Worm (Caenorhabditis elegans): ENCODE results near the gene srj-27.

srj-27 gene

DNA sequence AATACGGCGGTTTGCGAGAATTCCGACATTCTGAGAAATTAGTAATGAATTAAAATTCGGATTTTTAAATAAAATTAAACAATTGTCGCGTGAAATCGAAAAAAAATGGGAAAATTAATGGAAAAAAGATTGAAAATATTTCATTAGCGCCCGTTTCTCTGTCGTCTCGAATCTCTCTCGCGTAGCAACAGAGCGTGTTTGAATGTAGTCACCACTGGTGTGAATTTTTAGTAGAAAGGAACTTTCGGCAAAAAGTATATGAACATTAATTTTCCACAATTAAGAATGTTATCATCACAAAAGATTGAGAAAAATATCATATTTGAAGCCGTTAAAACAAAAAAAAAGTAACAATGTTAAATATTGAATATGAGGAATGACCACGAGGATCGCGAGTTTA lies 9.5 kb upstream of the srj-27 start, which contains the start of gene aipl-1 (continued):
- TF ChIP-seq lin-38 (GFP tag; IDR thresholded peaks at IDR 0.05) (peak; percentile 95), ZK337.2 (GFP tag; IDR thresholded peaks at IDR 0.05) (peak; percentile 47; the same call in 1 of the 2 replicates), mes-2 (tag; optimal IDR thresholded peaks at IDR 0.05; ENCODE audit: poor library complexity, severe bottlenecking) (peak; percentile 94), nhr-102 (tag; optimal IDR thresholded peaks at IDR 0.05) (no peak), saeg-2 (GFP tag; IDR thresholded peaks at IDR 0.05) (no peak), daf-16 (GFP tag; optimal IDR thresholded peaks at IDR 0.05) (no peak), daf-16 (tag; optimal IDR thresholded peaks at IDR 0.05) (peak; percentile 10), arid-1 (GFP tag; conservative IDR thresholded peaks at IDR 0.05) (no peak), ceh-44 (GFP tag; IDR thresholded peaks at IDR 0.05) (no peak), ces-1 (GFP tag; optimal IDR thresholded peaks at IDR 0.05) (no peak), fkh-10 (GFP tag; optimal IDR thresholded peaks at IDR 0.05) (peak; percentile 60), nhr-76 (tag; optimal IDR thresholded peaks at IDR 0.05) (no peak), php-3 (GFP tag; IDR thresholded peaks at IDR 0.05) (no peak), snpc-4 (tag; optimal IDR thresholded peaks at IDR 0.05) (no peak), F26F4.8 (GFP tag; conservative IDR thresholded peaks at IDR 0.05) (no peak), hmg-1.1 (GFP tag; IDR thresholded peaks at IDR 0.05) (peak; percentile 43; the same call in 1 of the 2 replicates), mxl-3 (GFP tag; optimal IDR thresholded peaks at IDR 0.05) (no peak), lin-39 (tag; optimal IDR thresholded peaks at IDR 0.05) (no peak), daf-8 (GFP tag; IDR thresholded peaks at IDR 0.05) (no peak), daf-12 (tag; optimal IDR thresholded peaks at IDR 0.05) (no peak), cey-2 (tag; optimal IDR thresholded peaks at IDR 0.05; ENCODE audit: borderline replicate concordance, insufficient read depth) (no peak), unc-39 (tag; optimal IDR thresholded peaks at IDR 0.05) (no peak), ZK546.5 (tag; optimal IDR thresholded peaks at IDR 0.05) (no peak), nhr-48 (tag; optimal IDR thresholded peaks at IDR 0.05) (no peak), snpc-1.2 (GFP tag; IDR thresholded peaks at IDR 0.05) (no peak), F37D6.2 (tag; optimal IDR thresholded peaks at IDR 0.05) (no peak), nhr-10 (tag; optimal IDR thresholded peaks at IDR 0.05) (no peak), vab-7 (GFP tag; IDR thresholded peaks at IDR 0.05) (no peak), dve-1 (tag; optimal IDR thresholded peaks at IDR 0.05; ENCODE audit: insufficient read depth) (peak; percentile 55), gei-8 (GFP tag; optimal IDR thresholded peaks at IDR 0.05) (no peak), madf-9 (GFP tag; conservative IDR thresholded peaks at IDR 0.05) (0 out of 2 replicates have a peak, but pooled peaks have one; percentile 11), nhr-42 (GFP tag; IDR thresholded peaks at IDR 0.05) (no peak), lir-3 (tag; optimal IDR thresholded peaks at IDR 0.05) (no peak)

DNA sequence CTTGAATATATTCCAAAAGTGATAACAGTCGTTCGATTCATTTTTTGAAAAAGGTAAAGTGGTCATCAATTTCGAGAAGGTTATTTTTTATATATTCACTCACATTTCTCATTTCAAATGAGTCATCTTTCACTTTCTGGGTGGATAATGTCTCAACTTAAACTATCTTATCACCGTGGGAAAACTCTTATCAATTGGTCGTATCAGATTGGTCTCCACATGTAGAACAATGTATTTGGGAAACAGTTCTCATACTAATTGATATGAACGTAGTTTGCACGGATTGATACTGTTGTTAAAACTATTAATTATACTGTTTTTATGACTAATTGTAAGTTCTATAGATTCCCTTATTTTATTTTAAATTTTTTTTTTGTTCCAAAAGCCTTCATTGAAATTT lies 6.5 kb upstream of the srj-27 start:
- TF ChIP-seq ama-1 (optimal IDR thresholded peaks at IDR 0.05) (no peak), daf-16 (GFP tag; optimal IDR thresholded peaks at IDR 0.05) (no peak), daf-16 (tag; optimal IDR thresholded peaks at IDR 0.05) (peak; percentile 25), hmg-1.1 (GFP tag; IDR thresholded peaks at IDR 0.05) (no peak), dmd-6 (GFP tag; IDR thresholded peaks at IDR 0.05) (peak; percentile 16; the same call in 1 of the 2 replicates), php-3 (GFP tag; IDR thresholded peaks at IDR 0.05) (no peak), nhr-76 (tag; optimal IDR thresholded peaks at IDR 0.05) (no peak), lin-1 (GFP tag; IDR thresholded peaks at IDR 0.05) (no peak), gei-8 (GFP tag; optimal IDR thresholded peaks at IDR 0.05) (no peak), fkh-10 (GFP tag; optimal IDR thresholded peaks at IDR 0.05) (no peak), nhr-6 (tag; optimal IDR thresholded peaks at IDR 0.05) (peak; percentile 8), zfp-3 (GFP tag; conservative IDR thresholded peaks at IDR 0.05) (no peak), madf-9 (GFP tag; conservative IDR thresholded peaks at IDR 0.05) (no peak), zip-2 (tag; optimal IDR thresholded peaks at IDR 0.05) (no peak), F44E2.7 (GFP tag; IDR thresholded peaks at IDR 0.05) (no peak), nhr-28 (tag; optimal IDR thresholded peaks at IDR 0.05) (peak; percentile 36), mxl-2 (GFP tag; conservative IDR thresholded peaks at IDR 0.05) (no peak), lin-13 (GFP tag; optimal IDR thresholded peaks at IDR 0.05) (no peak)
